Fruit fly (Drosophila melanogaster) whole organism, pupa: ENCODE measurements around the gene CG3744.

ENCODE experiments used
- CG10348 ChIP-seq: fragments of 200-800 bp; sonication (Bioruptor generic); IDR thresholded peaks from 2 replicates; pipeline ENCODE4 v1.3.6; 2022; ENCODE audit warnings: missing biosample characterization, missing genetic modification characterization
- CG12605 ChIP-seq: fragments of 200-800 bp; sonication (Bioruptor generic); IDR thresholded peaks from 2 replicates; pipeline ENCODE4 v1.3.6; 2022; ENCODE audit warnings: missing biosample characterization, missing genetic modification characterization
- CG13204 ChIP-seq: fragments of 200-800 bp; sonication (Bioruptor generic); optimal IDR thresholded peaks from 2 replicates; lab custom pipeline; 2018; ENCODE audit warnings: missing biosample characterization, mild to moderate bottlenecking, missing genetic modification characterization, moderate library complexity
- CG14655 ChIP-seq: fragments of 200-800 bp; sonication (Bioruptor generic); optimal IDR thresholded peaks from 3 replicates; lab custom pipeline; 2017; ENCODE audit warnings: mild to moderate bottlenecking, missing biosample characterization, missing genetic modification reagents, missing genetic modification characterization
- CG15710 ChIP-seq: fragments of 200-800 bp; sonication (Bioruptor generic); optimal IDR thresholded peaks from 2 replicates; lab custom pipeline; 2018; ENCODE audit warnings: missing biosample characterization, mild to moderate bottlenecking, missing genetic modification characterization, moderate library complexity
- CG17806 ChIP-seq: fragments of 200-800 bp; sonication (Bioruptor generic); optimal IDR thresholded peaks from 2 replicates; lab custom pipeline; 2018; ENCODE audit warnings: missing biosample characterization, mild to moderate bottlenecking, missing genetic modification characterization, moderate library complexity
- CG32121 ChIP-seq: fragments of 200-800 bp; sonication (Bioruptor generic); IDR thresholded peaks from 2 replicates; pipeline ENCODE4 v1.3.6; 2022; ENCODE audit warnings: missing biosample characterization, missing genetic modification characterization
- CG34367 ChIP-seq: fragments of 200-800 bp; sonication (Bioruptor generic); optimal IDR thresholded peaks from 2 replicates; lab custom pipeline; 2018; ENCODE audit warnings: missing biosample characterization, mild to moderate bottlenecking, missing genetic modification characterization
- CG4496 ChIP-seq: fragments of 200-800 bp; sonication (Bioruptor generic); IDR thresholded peaks from 3 replicates; pipeline ENCODE4 v1.3.6; 2022; ENCODE audit warnings: missing biosample characterization, missing genetic modification characterization
- CG8159 ChIP-seq: fragments of 200-800 bp; sonication (Bioruptor generic); optimal IDR thresholded peaks from 3 replicates; lab custom pipeline; 2018; ENCODE audit warnings: missing biosample characterization, mild to moderate bottlenecking, missing genetic modification characterization, moderate library complexity
- CG8301 ChIP-seq: fragments of 200-800 bp; sonication (Bioruptor generic); optimal IDR thresholded peaks from 2 replicates; lab custom pipeline; 2018; ENCODE audit warnings: missing biosample characterization, mild to moderate bottlenecking, missing genetic modification characterization
- CG9948 ChIP-seq: fragments of 200-800 bp; sonication (Bioruptor generic); optimal IDR thresholded peaks from 2 replicates; lab custom pipeline; 2018; ENCODE audit warnings: missing biosample characterization, mild to moderate bottlenecking, missing genetic modification characterization, moderate library complexity
- D1 ChIP-seq: fragments of 200-800 bp; sonication (Bioruptor generic); optimal IDR thresholded peaks from 2 replicates; lab custom pipeline; 2018; ENCODE audit warnings: missing biosample characterization, mild to moderate bottlenecking, missing genetic modification characterization, moderate library complexity
- EcR ChIP-seq: fragments of 200-800 bp; sonication (Bioruptor generic); optimal IDR thresholded peaks from 3 replicates; lab custom pipeline; 2019; ENCODE audit warnings: missing biosample characterization, missing genetic modification characterization, mild to moderate bottlenecking, moderate library complexity, missing genetic modification reagents
- Ets98B ChIP-seq: fragments of 200-800 bp; sonication (Bioruptor generic); IDR thresholded peaks from 2 replicates; pipeline ENCODE4 v1.3.6; 2022; ENCODE audit warnings: missing biosample characterization, missing genetic modification characterization
- Pif1A ChIP-seq: fragments of 200-800 bp; sonication (Bioruptor generic); optimal IDR thresholded peaks from 3 replicates; lab custom pipeline; 2016; ENCODE audit warnings: missing biosample characterization, missing genetic modification characterization
- Pif1B ChIP-seq: fragments of 200-800 bp; sonication (Bioruptor generic); optimal IDR thresholded peaks from 3 replicates; lab custom pipeline; 2016; ENCODE audit warnings: missing biosample characterization, missing genetic modification characterization
- Snoo ChIP-seq: fragments of 200-800 bp; sonication (Bioruptor generic); optimal IDR thresholded peaks from 3 replicates; lab custom pipeline; 2017; ENCODE audit warnings: missing biosample characterization, mild to moderate bottlenecking, missing genetic modification characterization, inconsistent platforms
- fd96Ca ChIP-seq: fragments of 200-800 bp; sonication (Bioruptor generic); IDR thresholded peaks from 3 replicates; pipeline ENCODE4 v1.3.6; 2022; ENCODE audit warnings: missing biosample characterization, missing genetic modification characterization
- gl ChIP-seq: fragments of 200-800 bp; sonication (Bioruptor generic); optimal IDR thresholded peaks from 2 replicates; lab custom pipeline; 2018; ENCODE audit warnings: missing biosample characterization, mild to moderate bottlenecking, missing genetic modification characterization
- rn ChIP-seq: fragments of 200-800 bp; sonication (Bioruptor generic); IDR thresholded peaks from 2 replicates; pipeline ENCODE4 v1.3.6; 2022; ENCODE audit warnings: missing biosample characterization, missing genetic modification characterization

CG3744 gene

dm6 chr3R:24875939-24876842 is at the start of gene CG3744:
Gene CG3744, minus strand, starts transcription at chr3R:24876654.
- TF ChIP-seq Pif1B, result peak; percentile 66
- TF ChIP-seq rn, result peak; percentile 76
- peak; percentile 81 for TF ChIP-seq CG15710 (tag; lab: Kevin White, UChicago)
- TF ChIP-seq D1 (tag; lab: Kevin White, UChicago), result no peak
- TF ChIP-seq CG17806, result peak; percentile 81
- peak; percentile 83 for TF ChIP-seq Snoo (tag; lab: Kevin White, UChicago)
- TF ChIP-seq gl (tag; lab: Kevin White, UChicago), result peak; percentile 8
- peak; percentile 94 for TF ChIP-seq Ets98B
- TF ChIP-seq CG12605 (GFP tag; lab: Robert Waterston, UW), result peak; percentile 54; the same call in 1 of the 2 replicates
- peak; percentile 80 for TF ChIP-seq CG8159 (tag; lab: Kevin White, UChicago)
- TF ChIP-seq CG4496 (GFP tag; lab: Robert Waterston, UW), result peak; percentile 95
- peak; percentile 90 for TF ChIP-seq CG32121 (GFP tag; lab: Robert Waterston, UW)
- peak; percentile 93 for TF ChIP-seq fd96Ca (GFP tag; lab: Robert Waterston, UW)
- no peak for TF ChIP-seq EcR (GFP tag; lab: Kevin White, UChicago)
- peak; percentile 67 for TF ChIP-seq CG10348 (GFP tag; lab: Robert Waterston, UW)
- no peak for TF ChIP-seq Pif1A (GFP tag; lab: Kevin White, UChicago)
- peak; percentile 70 for TF ChIP-seq CG13204
- peak; percentile 74 for TF ChIP-seq CG8301 (tag; lab: Kevin White, UChicago)
- TF ChIP-seq CG9948, result peak; percentile 75
- peak; percentile 64 for TF ChIP-seq CG34367 (tag; lab: Kevin White, UChicago)
- no peak for TF ChIP-seq CG14655

- TF ChIP-seq gl (tag; lab: Kevin White, UChicago) (no peak), Pif1A (GFP tag; lab: Kevin White, UChicago) (no peak), CG4496 (GFP tag; lab: Robert Waterston, UW) (no peak), CG32121 (GFP tag; lab: Robert Waterston, UW) (no peak), fd96Ca (GFP tag; lab: Robert Waterston, UW) (no peak), CG8159 (tag; lab: Kevin White, UChicago) (no peak), CG9948 (no peak), CG12605 (GFP tag; lab: Robert Waterston, UW) (no peak), CG10348 (GFP tag; lab: Robert Waterston, UW) (no peak), Ets98B (no peak), D1 (tag; lab: Kevin White, UChicago) (no peak), CG34367 (tag; lab: Kevin White, UChicago) (no peak), CG17806 (no peak), CG15710 (tag; lab: Kevin White, UChicago) (no peak), rn (no peak), CG13204 (no peak), Snoo (tag; lab: Kevin White, UChicago) (no peak)
Measured at dm6 chr3R:24924916-24925315, 48.5 kb upstream of the CG3744 start, which contains the start of gene Trf4-2. Gene Trf4-2, plus strand, starts transcription at chr3R:24925216.

dm6 chr3R:24922270-24922669 is 45.8 kb upstream of the CG3744 start, which contains the start of gene Mink:
Gene Mink, plus strand, starts transcription at chr3R:24922473.
- TF ChIP-seq CG14655 (no peak), Pif1A (GFP tag; lab: Kevin White, UChicago) (no peak), CG12605 (GFP tag; lab: Robert Waterston, UW) (no peak), CG8159 (tag; lab: Kevin White, UChicago) (no peak), fd96Ca (GFP tag; lab: Robert Waterston, UW) (no peak), Snoo (tag; lab: Kevin White, UChicago) (no peak), rn (no peak), CG8301 (tag; lab: Kevin White, UChicago) (no peak), EcR (GFP tag; lab: Kevin White, UChicago) (no peak)

- TF ChIP-seq Pif1B (no peak), CG32121 (GFP tag; lab: Robert Waterston, UW) (peak; percentile 62; the same call in 1 of the 2 replicates), Pif1A (GFP tag; lab: Kevin White, UChicago) (no peak), gl (tag; lab: Kevin White, UChicago) (no peak), CG12605 (GFP tag; lab: Robert Waterston, UW) (no peak), CG9948 (peak; percentile 57), EcR (GFP tag; lab: Kevin White, UChicago) (no peak), CG34367 (tag; lab: Kevin White, UChicago) (no peak), CG14655 (no peak), rn (no peak), CG13204 (no peak), CG17806 (peak; percentile 29), CG10348 (GFP tag; lab: Robert Waterston, UW) (no peak), CG8159 (tag; lab: Kevin White, UChicago) (no peak), Snoo (tag; lab: Kevin White, UChicago) (peak; percentile 58), CG4496 (GFP tag; lab: Robert Waterston, UW) (peak; percentile 75; the same call in 2 of the 3 replicates), fd96Ca (GFP tag; lab: Robert Waterston, UW) (peak; percentile 30; the same call in 1 of the 3 replicates), Ets98B (peak; percentile 41), CG15710 (tag; lab: Kevin White, UChicago) (peak; percentile 51), D1 (tag; lab: Kevin White, UChicago) (no peak), CG8301 (tag; lab: Kevin White, UChicago) (no peak)
Measured at dm6 chr3R:24917814-24918636, 41.6 kb upstream of the CG3744 start, which contains the start of the genes PIG-S, sud1 and CG11168. Gene PIG-S, minus strand, starts transcription at chr3R:24917864. Gene sud1, minus strand, starts transcription at chr3R:24917864. Gene CG11168, plus strand, starts transcription at chr3R:24918106.
